Worm (Caenorhabditis elegans): ENCODE measurements around the gene hot-9.

- TF ChIP-seq him-1 (tag; optimal IDR thresholded peaks at IDR 0.05), result no peak
- TF ChIP-seq dao-5 (tag; optimal IDR thresholded peaks at IDR 0.05), result no peak
- no peak for TF ChIP-seq W03F9.2 (tag; optimal IDR thresholded peaks at IDR 0.05)
These were observed 28.5 kb upstream of the hot-9 start for ce11 chrIV:5073836-5074235.
